In genomic region chrIV:274185-274584, ce11 we compare ENCODE assay signal across 3 worm cellular contexts.
A peak's percentile ranks its signal among the peaks of the same experiment; 100 is the strongest.
TF ChIP-seq lines count a peak whose summit lies in the region.

sma-10 (plus strand) TSS chrIV:274420.

TF ChIP-seq in whole organism, L1 larva, 84 proteins besides CTCF, POLR2A, EP300 and RAD21 (continued from another document):
- TF ChIP-seq elt-2 (tag; optimal IDR thresholded peaks at IDR 0.05; lab: Kevin White, UChicago) (peak; percentile 91), nhr-237 (tag; optimal IDR thresholded peaks at IDR 0.05; lab: Kevin White, UChicago) (no peak), pqm-1 (tag; optimal IDR thresholded peaks at IDR 0.05; lab: Kevin White, UChicago) (peak; percentile 71), lsy-2 (tag; optimal IDR thresholded peaks at IDR 0.05; lab: Kevin White, UChicago) (peak in 1 of 2 experiments; percentile 62), skn-1 (tag; optimal IDR thresholded peaks at IDR 0.05; lab: Kevin White, UChicago) (no peak), hpl-2 (GFP tag; optimal IDR thresholded peaks at IDR 0.05; lab: Kevin White, UChicago) (no peak), nhr-76 (tag; optimal IDR thresholded peaks at IDR 0.05; lab: Kevin White, UChicago) (no peak), mdl-1 (tag; optimal IDR thresholded peaks at IDR 0.05; lab: Kevin White, UChicago) (peak in 1 of 2 experiments; percentile 56), nhr-20 (tag; optimal IDR thresholded peaks at IDR 0.05; lab: Kevin White, UChicago) (peak; percentile 68), irx-1 (tag; optimal IDR thresholded peaks at IDR 0.05; lab: Kevin White, UChicago) (no peak), jun-1 (tag; optimal IDR thresholded peaks at IDR 0.05; lab: Kevin White, UChicago) (peak; percentile 35), efl-1 (optimal IDR thresholded peaks at IDR 0.05; lab: Kevin White, UChicago) (peak in 1 of 2 experiments; percentile 22), efl-1 (GFP tag; optimal IDR thresholded peaks at IDR 0.05 in 1 of 2; lab: Kevin White, UChicago) (peak in 1 of 2 experiments; percentile 32), nhr-85 (tag; lab: Kevin White, UChicago) (peak; percentile 9), lin-14 (GFP tag; optimal IDR thresholded peaks at IDR 0.05; lab: Kevin White, UChicago) (peak; percentile 68), nhr-19 (GFP tag; conservative IDR thresholded peaks at IDR 0.05; lab: Robert Waterston, UW) (peak; percentile 24; the same call in 1 of the 2 replicates)
TF ChIP-seq in whole organism, L1 larva: peak in this region for 20.

TF ChIP-seq in whole organism, L2 larva, 48 proteins besides CTCF, POLR2A, EP300 and RAD21 (continued from another document):
- TF ChIP-seq R02D3.7 (tag; optimal IDR thresholded peaks at IDR 0.05; lab: Kevin White, UChicago) (no peak), nhr-21 (tag; optimal IDR thresholded peaks at IDR 0.05; lab: Kevin White, UChicago) (peak; percentile 37), skn-1 (tag; optimal IDR thresholded peaks at IDR 0.05; lab: Kevin White, UChicago) (no peak), crh-2 (tag; optimal IDR thresholded peaks at IDR 0.05; lab: Kevin White, UChicago) (peak; percentile 82), zag-1 (tag; optimal IDR thresholded peaks at IDR 0.05; lab: Kevin White, UChicago) (no peak), peb-1 (tag; optimal IDR thresholded peaks at IDR 0.05; lab: Kevin White, UChicago) (no peak), elt-1 (tag; optimal IDR thresholded peaks at IDR 0.05; lab: Kevin White, UChicago) (no peak), unc-55 (GFP tag; optimal IDR thresholded peaks at IDR 0.05; lab: Kevin White, UChicago) (no peak), elt-3 (tag; optimal IDR thresholded peaks at IDR 0.05; lab: Kevin White, UChicago) (no peak), nhr-23 (tag; optimal IDR thresholded peaks at IDR 0.05; lab: Kevin White, UChicago) (no peak), lin-11 (tag; optimal IDR thresholded peaks at IDR 0.05; lab: Kevin White, UChicago) (no peak), ceh-16 (tag; optimal IDR thresholded peaks at IDR 0.05; lab: Kevin White, UChicago) (no peak), Y55F3AM.14 (GFP tag; optimal IDR thresholded peaks at IDR 0.05; lab: Kevin White, UChicago) (no peak), mab-5 (tag; optimal IDR thresholded peaks at IDR 0.05; lab: Kevin White, UChicago) (no peak), sma-3 (GFP tag; optimal IDR thresholded peaks at IDR 0.05; lab: Kevin White, UChicago) (peak; percentile 82), F13H6.1 (tag; optimal IDR thresholded peaks at IDR 0.05; lab: Kevin White, UChicago) (peak; percentile 51), nhr-237 (tag; optimal IDR thresholded peaks at IDR 0.05; lab: Kevin White, UChicago) (no peak), ztf-4 (tag; optimal IDR thresholded peaks at IDR 0.05; lab: Kevin White, UChicago) (no peak), nhr-25 (tag; optimal IDR thresholded peaks at IDR 0.05; lab: Kevin White, UChicago) (peak; percentile 39), aly-2 (tag; optimal IDR thresholded peaks at IDR 0.05; lab: Kevin White, UChicago) (no peak), mdl-1 (tag; optimal IDR thresholded peaks at IDR 0.05; lab: Kevin White, UChicago) (no peak), nhr-11 (tag; optimal IDR thresholded peaks at IDR 0.05; lab: Kevin White, UChicago) (no peak), unc-39 (tag; optimal IDR thresholded peaks at IDR 0.05; lab: Kevin White, UChicago) (no peak), ceh-82 (tag; optimal IDR thresholded peaks at IDR 0.05; lab: Kevin White, UChicago) (no peak), ZK546.5 (tag; optimal IDR thresholded peaks at IDR 0.05; lab: Kevin White, UChicago) (no peak), lin-13 (GFP tag; optimal IDR thresholded peaks at IDR 0.05; lab: Kevin White, UChicago) (no peak), fos-1 (tag; optimal IDR thresholded peaks at IDR 0.05; lab: Kevin White, UChicago) (peak; percentile 93), lin-39 (tag; optimal IDR thresholded peaks at IDR 0.05; lab: Kevin White, UChicago) (no peak), egl-27 (tag; optimal IDR thresholded peaks at IDR 0.05; lab: Kevin White, UChicago) (no peak), dmd-4 (tag; optimal IDR thresholded peaks at IDR 0.05; lab: Kevin White, UChicago) (no peak), blmp-1 (tag; optimal IDR thresholded peaks at IDR 0.05; lab: Kevin White, UChicago; ENCODE audit: insufficient read depth) (no peak), snpc-4 (tag; optimal IDR thresholded peaks at IDR 0.05; lab: Kevin White, UChicago) (no peak)

TF ChIP-seq in whole organism, L4 larva, 104 proteins besides CTCF, POLR2A, EP300 and RAD21 (continued from another document):
- TF ChIP-seq hlh-11 (tag; optimal IDR thresholded peaks at IDR 0.05; lab: Kevin White, UChicago) (peak; percentile 93), nhr-102 (tag; optimal IDR thresholded peaks at IDR 0.05; lab: Kevin White, UChicago) (peak; percentile 58), lin-38 (GFP tag; IDR thresholded peaks at IDR 0.05; lab: Robert Waterston, UW) (peak; percentile 52), daf-19 (GFP tag; conservative IDR thresholded peaks at IDR 0.05; lab: Robert Waterston, UW) (no peak), zip-2 (tag; optimal IDR thresholded peaks at IDR 0.05; lab: Kevin White, UChicago) (no peak), nhr-77 (tag; optimal IDR thresholded peaks at IDR 0.05; lab: Kevin White, UChicago) (peak; percentile 92), tag-97 (GFP tag; IDR thresholded peaks at IDR 0.05; lab: Robert Waterston, UW) (no peak), dve-1 (tag; optimal IDR thresholded peaks at IDR 0.05; lab: Kevin White, UChicago; ENCODE audit: insufficient read depth) (peak; percentile 98), cey-2 (tag; optimal IDR thresholded peaks at IDR 0.05; lab: Kevin White, UChicago; ENCODE audit: borderline replicate concordance, insufficient read depth) (peak; percentile 38), snpc-4 (tag; optimal IDR thresholded peaks at IDR 0.05; lab: Kevin White, UChicago) (no peak), spr-3 (GFP tag; optimal IDR thresholded peaks at IDR 0.05; lab: Kevin White, UChicago) (no peak), Y5F2A.4 (GFP tag; optimal IDR thresholded peaks at IDR 0.05; lab: Kevin White, UChicago) (no peak), ceh-28 (tag; optimal IDR thresholded peaks at IDR 0.05; lab: Kevin White, UChicago) (no peak), ceh-32 (tag; optimal IDR thresholded peaks at IDR 0.05; lab: Kevin White, UChicago; ENCODE audit: poor library complexity) (no peak), pqm-1 (tag; optimal IDR thresholded peaks at IDR 0.05; lab: Kevin White, UChicago) (peak; percentile 99), T20F7.1 (GFP tag; optimal IDR thresholded peaks at IDR 0.05; lab: Kevin White, UChicago) (peak; percentile 54), duxl-1 (tag; optimal IDR thresholded peaks at IDR 0.05; lab: Kevin White, UChicago; ENCODE audit: poor library complexity) (no peak), lsy-2 (tag; optimal IDR thresholded peaks at IDR 0.05; lab: Kevin White, UChicago) (no peak), mxl-3 (GFP tag; optimal IDR thresholded peaks at IDR 0.05; lab: Kevin White, UChicago) (peak; percentile 32), lim-7 (GFP tag; IDR thresholded peaks at IDR 0.05; lab: Robert Waterston, UW) (no peak), pha-4 (GFP tag; IDR thresholded peaks at IDR 0.05; lab: Robert Waterston, UW) (peak; percentile 65), pha-4 (tag; optimal IDR thresholded peaks at IDR 0.05; lab: Kevin White, UChicago) (no peak), unc-62 (GFP tag; optimal IDR thresholded peaks at IDR 0.05 in 1 of 2; lab: Kevin White, UChicago) (peak in 1 of 2 experiments; percentile 49), unc-62 (tag; optimal IDR thresholded peaks at IDR 0.05; lab: Kevin White, UChicago) (no peak), mdl-1 (tag; optimal IDR thresholded peaks at IDR 0.05; lab: Kevin White, UChicago) (peak in 1 of 2 experiments; percentile 61), nhr-48 (tag; optimal IDR thresholded peaks at IDR 0.05; lab: Kevin White, UChicago) (peak; percentile 64), dpl-1 (GFP tag; optimal IDR thresholded peaks at IDR 0.05; lab: Kevin White, UChicago) (peak; percentile 34), madf-5 (GFP tag; IDR thresholded peaks at IDR 0.05; lab: Robert Waterston, UW) (no peak), Y48G9A.11 (GFP tag; IDR thresholded peaks at IDR 0.05; lab: Robert Waterston, UW) (no peak), hif-1 (tag; optimal IDR thresholded peaks at IDR 0.05; lab: Kevin White, UChicago) (peak in 1 of 2 experiments; percentile 29), aly-2 (tag; optimal IDR thresholded peaks at IDR 0.05; lab: Kevin White, UChicago) (no peak), hlh-30 (tag; optimal IDR thresholded peaks at IDR 0.05; lab: Kevin White, UChicago; ENCODE audit: insufficient read depth) (peak; percentile 71), spr-1 (tag; optimal IDR thresholded peaks at IDR 0.05; lab: Kevin White, UChicago) (no peak)
